Fruit fly (Drosophila melanogaster) whole organism, wandering third instar larva: Measurements from ENCODE around the gene CG7370.

Experiments used
- CG32264 ChIP-seq: fragments of 200-800 bp; sonication (Bioruptor generic); optimal IDR thresholded peaks from 2 replicates; lab custom pipeline; 2016; ENCODE audit warnings: missing biosample characterization, missing genetic modification characterization
- HLH106 ChIP-seq: fragments of 200-800 bp; optimal IDR thresholded peaks from 3 replicates; lab custom pipeline; 2019; ENCODE audit warnings: missing biosample characterization, mild to moderate bottlenecking, missing genetic modification characterization, moderate library complexity
- Jra ChIP-seq: sonication (Bioruptor generic); optimal IDR thresholded peaks from 2 replicates; lab custom pipeline; 2016; ENCODE audit warnings: missing biosample characterization, missing genetic modification characterization
- Sp1 ChIP-seq: fragments of 200-800 bp; sonication (Bioruptor generic); optimal IDR thresholded peaks from 3 replicates; lab custom pipeline; 2019; ENCODE audit warnings: missing biosample characterization, mild to moderate bottlenecking, missing genetic modification characterization, moderate library complexity
- fru ChIP-seq: fragments of 200-800 bp; sonication (Bioruptor generic); optimal IDR thresholded peaks from 3 replicates; lab custom pipeline; 2016; ENCODE audit warnings: missing biosample characterization, mild to moderate bottlenecking, missing genetic modification characterization
- h ChIP-seq: fragments of 200-800 bp; sonication (Bioruptor generic); optimal IDR thresholded peaks from 3 replicates; lab custom pipeline; 2016; ENCODE audit warnings: missing biosample characterization, mild to moderate bottlenecking, missing genetic modification characterization
- psq ChIP-seq: fragments of 200-800 bp; sonication (Bioruptor generic); optimal IDR thresholded peaks from 3 replicates; lab custom pipeline; 2017; ENCODE audit warnings: missing biosample characterization, mild to moderate bottlenecking, missing genetic modification characterization, moderate library complexity
- rgr ChIP-seq: fragments of 200-800 bp; sonication (Bioruptor generic); optimal IDR thresholded peaks from 3 replicates; lab custom pipeline; 2016; ENCODE audit warnings: missing biosample characterization, mild to moderate bottlenecking, missing genetic modification characterization
- usp ChIP-seq: fragments of >200 bp; optimal IDR thresholded peaks from 2 replicates; lab custom pipeline; 2017; ENCODE audit warnings: missing biosample characterization, missing genetic modification characterization

- no peak for TF ChIP-seq CG32264 (GFP tag; lab: Kevin White, UChicago)
- no peak for TF ChIP-seq Sp1 (GFP tag; lab: Kevin White, UChicago)
- TF ChIP-seq Jra (GFP tag; lab: Kevin White, UChicago), result no peak
- no peak for TF ChIP-seq rgr (GFP tag; lab: Kevin White, UChicago)
- no peak for TF ChIP-seq psq
- TF ChIP-seq h (GFP tag; lab: Kevin White, UChicago), result no peak
- no peak for TF ChIP-seq HLH106
- TF ChIP-seq fru, result no peak
- no peak for TF ChIP-seq usp (GFP tag; lab: Kevin White, UChicago)
These were observed 18.3 kb downstream of the CG7370 start for dm6 chr3L:21787883-21788282.
